Worm (Caenorhabditis elegans): ENCODE data around the gene W02H5.8.

The W02H5.8 gene

DNA sequence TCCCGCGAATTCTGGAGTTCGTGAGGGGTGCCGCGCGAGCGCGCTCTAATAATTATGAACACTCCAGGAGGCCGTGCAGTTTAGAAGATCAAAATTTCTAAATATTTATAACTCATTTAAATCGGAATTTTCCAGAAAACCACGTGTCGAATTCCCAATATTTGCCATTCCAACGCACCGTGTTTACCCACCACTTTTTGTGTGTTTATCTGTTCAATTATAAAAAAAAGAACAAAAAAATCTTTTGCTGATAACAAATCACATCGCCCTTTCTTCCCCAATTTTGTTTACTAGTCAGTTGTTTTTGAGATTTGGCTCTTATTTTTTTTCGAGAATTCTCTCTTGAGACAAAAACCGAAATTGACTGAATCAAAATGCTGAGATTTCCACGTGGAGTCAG lies 3.7 kb upstream of the W02H5.8 start:
- TF ChIP-seq daf-16 (GFP tag; optimal IDR thresholded peaks at IDR 0.05) (no peak), daf-16 (tag; optimal IDR thresholded peaks at IDR 0.05) (peak; percentile 97), nhr-25 (tag; optimal IDR thresholded peaks at IDR 0.05; ENCODE audit: borderline replicate concordance, insufficient read depth) (no peak), dmd-6 (GFP tag; IDR thresholded peaks at IDR 0.05) (0 out of 2 replicates have a peak, but pooled peaks have one; percentile 7), lin-15B (tag; optimal IDR thresholded peaks at IDR 0.05) (no peak), T26A8.4 (GFP tag; IDR thresholded peaks at IDR 0.05) (no peak), ztf-7 (tag; optimal IDR thresholded peaks at IDR 0.05) (no peak), nhr-77 (tag; optimal IDR thresholded peaks at IDR 0.05) (peak; percentile 1), duxl-1 (tag; optimal IDR thresholded peaks at IDR 0.05; ENCODE audit: poor library complexity) (no peak), dve-1 (tag; optimal IDR thresholded peaks at IDR 0.05; ENCODE audit: insufficient read depth) (peak; percentile 67), fkh-10 (GFP tag; optimal IDR thresholded peaks at IDR 0.05) (no peak), hmg-1.1 (GFP tag; IDR thresholded peaks at IDR 0.05) (no peak), D1046.2 (GFP tag; IDR thresholded peaks at IDR 0.05) (no peak), hlh-11 (tag; optimal IDR thresholded peaks at IDR 0.05) (no peak), dpl-1 (GFP tag; optimal IDR thresholded peaks at IDR 0.05) (no peak), pqm-1 (tag; optimal IDR thresholded peaks at IDR 0.05) (peak; percentile 2), lin-13 (GFP tag; optimal IDR thresholded peaks at IDR 0.05) (no peak), T20F7.1 (GFP tag; optimal IDR thresholded peaks at IDR 0.05) (no peak), Y48G9A.11 (GFP tag; IDR thresholded peaks at IDR 0.05) (no peak), ceh-32 (tag; optimal IDR thresholded peaks at IDR 0.05; ENCODE audit: poor library complexity) (no peak), zip-11 (GFP tag; IDR thresholded peaks at IDR 0.05) (no peak), madf-5 (GFP tag; IDR thresholded peaks at IDR 0.05) (no peak), rbr-2 (tag; optimal IDR thresholded peaks at IDR 0.05) (no peak)

DNA sequence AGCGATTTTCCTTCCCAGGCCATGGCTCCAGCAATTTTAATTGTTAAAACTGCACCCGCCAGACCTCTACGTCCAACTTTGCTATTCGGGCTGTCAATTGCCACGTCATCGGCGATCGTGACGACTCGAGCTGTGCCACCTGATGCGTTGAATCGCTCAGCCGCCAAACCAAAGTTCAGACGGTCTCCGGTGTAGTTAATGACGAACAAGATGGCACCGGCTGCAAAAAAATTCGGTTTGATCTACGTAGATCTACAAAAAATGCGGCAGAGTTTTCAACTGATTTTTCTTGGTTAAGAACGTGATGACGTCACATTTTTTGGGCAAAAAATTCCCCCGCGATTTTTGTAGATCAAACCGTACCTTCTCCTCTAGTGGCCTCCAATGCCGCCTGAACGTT lies 1.5 kb downstream of the W02H5.8 start:
- peak; percentile 98 for TF ChIP-seq aha-1 (tag)
- no peak for TF ChIP-seq spr-3 (GFP tag; optimal IDR thresholded peaks at IDR 0.05)
- TF ChIP-seq lin-13 (GFP tag; optimal IDR thresholded peaks at IDR 0.05) = no peak

DNA sequence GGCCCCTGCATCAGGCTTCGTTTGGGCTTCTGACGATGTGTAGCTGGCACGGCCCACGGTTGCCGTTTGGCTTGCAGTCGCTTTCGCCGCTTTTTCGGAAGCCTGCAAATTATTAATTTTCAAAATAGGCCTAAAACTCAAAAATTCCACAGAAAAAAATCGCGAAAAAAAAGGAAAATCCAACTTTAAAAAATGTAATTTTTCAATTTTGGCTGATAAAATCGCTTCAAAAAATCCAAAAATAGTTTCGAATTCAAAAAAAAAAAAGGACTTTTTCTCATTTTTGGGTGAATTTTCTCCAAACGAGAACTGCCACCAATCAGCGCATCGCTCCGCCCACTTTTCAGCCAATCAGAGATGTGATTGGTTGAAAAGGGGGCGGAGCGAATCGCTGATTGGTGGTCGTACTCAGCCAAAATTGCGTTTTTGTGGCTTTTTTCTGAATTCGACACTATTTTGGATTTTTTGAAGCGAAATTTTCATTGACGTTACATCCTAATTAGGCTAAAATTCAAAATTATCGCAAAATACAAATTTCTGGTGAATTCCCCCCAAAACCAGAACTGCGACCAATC lies 5.1 kb downstream of the W02H5.8 start:
- TF ChIP-seq aha-1 (tag) (peak; percentile 93), lin-38 (GFP tag; IDR thresholded peaks at IDR 0.05) (peak; percentile 28; the same call in 1 of the 2 replicates), lin-29 (GFP tag; IDR thresholded peaks at IDR 0.05) (no peak)

ce11 chrV:2646067-2646466 lies 6.4 kb downstream of the W02H5.8 start:
- TF ChIP-seq tra-1 (GFP tag; IDR thresholded peaks at IDR 0.05) = no peak
- TF ChIP-seq egl-43 (GFP tag; IDR thresholded peaks at IDR 0.05) = 0 out of 2 replicates have a peak, but pooled peaks have one; percentile 31
- peak; percentile 87 for TF ChIP-seq set-16 (GFP tag; IDR thresholded peaks at IDR 0.05)

- peak; percentile 24; the same call in 1 of the 2 replicates for TF ChIP-seq lin-38 (GFP tag; IDR thresholded peaks at IDR 0.05)
- peak; percentile 69 for TF ChIP-seq set-16 (GFP tag; IDR thresholded peaks at IDR 0.05)
- no peak for TF ChIP-seq dve-1 (tag; optimal IDR thresholded peaks at IDR 0.05; ENCODE audit: insufficient read depth)
These were observed 13.0 kb downstream of the W02H5.8 start for ce11 chrV:2639506-2639905.

DNA sequence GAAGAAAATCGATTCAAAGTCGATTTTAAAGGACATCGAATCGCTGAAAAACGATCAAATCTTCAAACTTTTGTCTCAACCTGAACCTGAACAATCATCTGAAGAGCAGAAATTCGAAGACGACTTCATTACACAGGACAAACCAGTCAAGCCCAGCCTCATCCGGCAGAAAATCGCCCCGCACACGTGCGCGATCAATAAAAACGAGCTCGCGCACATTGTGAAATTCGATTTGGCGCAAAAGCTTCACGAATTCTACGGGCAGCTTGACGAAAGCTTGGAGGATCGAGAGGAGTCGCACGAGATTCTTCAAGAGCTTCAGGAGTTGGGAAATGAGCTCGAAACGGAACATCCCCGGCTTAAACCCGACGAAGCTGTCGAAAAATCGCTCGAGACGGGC lies 13.4 kb downstream of the W02H5.8 start, which contains the start of gene W02H5.2:
TSS of gene W02H5.2 (plus strand) at position 301 of the 400 bp plus-strand sequence.
- TF ChIP-seq unc-62 (GFP tag; optimal IDR thresholded peaks at IDR 0.05 in 1 of 2) = peak in 1 of 2 experiments; percentile 10
- no peak for TF ChIP-seq unc-62 (tag; optimal IDR thresholded peaks at IDR 0.05)
- no peak for TF ChIP-seq zip-11 (GFP tag; IDR thresholded peaks at IDR 0.05)
